Worm (Caenorhabditis elegans) whole organism, late embryonic: ENCODE measurements around the gene Y16B4A.2.

Source experiments
- ahr-1 ChIP-seq: sonication (generic microtip); optimal IDR thresholded peaks from 2 replicates; lab custom pipeline; 2016; ENCODE audit warnings: missing genetic modification characterization, missing compliant biosample characterization
- madf-2 ChIP-seq: sonication (generic microtip); optimal IDR thresholded peaks from 2 replicates; lab custom pipeline; 2017; ENCODE audit warnings: missing genetic modification characterization, missing compliant biosample characterization
- pat-9 ChIP-seq: fragments of 200-800 bp; sonication (Bioruptor generic); optimal IDR thresholded peaks from 2 replicates; lab custom pipeline; 2018; ENCODE audit warnings: mild to moderate bottlenecking, missing genetic modification characterization, moderate library complexity, missing compliant biosample characterization
- sox-2 ChIP-seq: fragments of 200-800 bp; sonication (Bioruptor generic); IDR thresholded peaks from 2 replicates; pipeline ENCODE4 v1.3.6; 2022; ENCODE audit warnings: missing genetic modification reagents, missing genetic modification characterization, missing compliant biosample characterization

- TF ChIP-seq madf-2: no peak
- TF ChIP-seq ahr-1: no peak
- TF ChIP-seq pat-9 (tag; lab: Kevin White, UChicago): no peak
- no peak for TF ChIP-seq sox-2 (GFP tag; lab: Robert Waterston, UW)
These were observed 43.8 kb upstream of the Y16B4A.2 start for ce11 chrX:14815412-14815811.
